Worm (Caenorhabditis elegans) whole organism, L2 larva: Measurements from ENCODE around the gene C09E7.11.

Experiments
- C34F6.9 ChIP-seq: fragments of 150-350 bp; optimal IDR thresholded peaks from 2 replicates; lab custom pipeline; 2014; ENCODE audit warnings: missing biosample characterization, missing genetic modification characterization
- R02D3.7 ChIP-seq: fragments of 150-350 bp; optimal IDR thresholded peaks from 2 replicates; lab custom pipeline; 2014; ENCODE audit warnings: missing biosample characterization, missing genetic modification characterization
- Y55F3AM.14 ChIP-seq: fragments of 200-800 bp; sonication (Bioruptor generic); optimal IDR thresholded peaks from 2 replicates; lab custom pipeline; 2018; ENCODE audit warnings: mild to moderate bottlenecking, missing genetic modification characterization, missing compliant biosample characterization
- ZK546.5 ChIP-seq: sonication (generic microtip); optimal IDR thresholded peaks from 2 replicates; lab custom pipeline; 2017; ENCODE audit warnings: missing biosample characterization, missing genetic modification characterization
- ama-1 ChIP-seq: fragments of 150-350 bp; optimal IDR thresholded peaks from 2 replicates; lab custom pipeline; 2018; ENCODE audit warnings: inconsistent platforms
- blmp-1 ChIP-seq: sonication (generic microtip); optimal IDR thresholded peaks from 2 replicates; lab custom pipeline; 2017; ENCODE audit warnings: missing genetic modification characterization, mild to moderate bottlenecking, missing compliant biosample characterization, antibody characterized with exemption, moderate library complexity; ENCODE audit not compliant: insufficient read depth
- ceh-16 ChIP-seq: fragments of 150-350 bp; optimal IDR thresholded peaks from 2 replicates; lab custom pipeline; 2014; ENCODE audit warnings: missing biosample characterization, missing genetic modification characterization
- crh-2 ChIP-seq: sonication (generic microtip); optimal IDR thresholded peaks from 2 replicates; lab custom pipeline; 2017; ENCODE audit warnings: missing biosample characterization, missing genetic modification characterization
- elt-3 ChIP-seq: sonication (generic microtip); optimal IDR thresholded peaks from 2 replicates; lab custom pipeline; 2017; ENCODE audit warnings: missing biosample characterization, missing genetic modification characterization
- gmeb-1 ChIP-seq: fragments of 150-350 bp; optimal IDR thresholded peaks from 2 replicates; lab custom pipeline; 2014; ENCODE audit warnings: missing biosample characterization, missing genetic modification characterization
- lsy-2 ChIP-seq, 2 experiments: fragments of 150-350 bp in 1 of 2; sonication (generic microtip) in 1 of 2; optimal IDR thresholded peaks; 2 replicates each; lab custom pipeline; 2014 to 2017; ENCODE audit warnings: missing biosample characterization in 2 of 2, missing genetic modification characterization in 2 of 2
- nhr-10 ChIP-seq: sonication (generic microtip); optimal IDR thresholded peaks from 2 replicates; lab custom pipeline; 2017; ENCODE audit warnings: missing biosample characterization, missing genetic modification characterization
- nhr-11 ChIP-seq: fragments of 150-350 bp; optimal IDR thresholded peaks from 2 replicates; lab custom pipeline; 2014; ENCODE audit warnings: missing biosample characterization, missing genetic modification characterization
- nhr-12 ChIP-seq: fragments of 150-350 bp; optimal IDR thresholded peaks from 2 replicates; lab custom pipeline; 2014; ENCODE audit warnings: missing biosample characterization, missing genetic modification characterization
- nhr-129 ChIP-seq: fragments of 150-350 bp; optimal IDR thresholded peaks from 2 replicates; lab custom pipeline; 2014; ENCODE audit warnings: missing biosample characterization, missing genetic modification characterization
- nhr-6 ChIP-seq: fragments of 150-350 bp; optimal IDR thresholded peaks from 2 replicates; lab custom pipeline; 2014; ENCODE audit warnings: missing biosample characterization, missing genetic modification characterization
- snpc-4 ChIP-seq: fragments of 150-350 bp; optimal IDR thresholded peaks from 2 replicates; lab custom pipeline; 2014; ENCODE audit warnings: missing biosample characterization, missing genetic modification characterization
- unc-39 ChIP-seq: fragments of 150-350 bp; optimal IDR thresholded peaks from 2 replicates; lab custom pipeline; 2014; ENCODE audit warnings: missing biosample characterization, missing genetic modification characterization

C09E7.11 gene

DNA sequence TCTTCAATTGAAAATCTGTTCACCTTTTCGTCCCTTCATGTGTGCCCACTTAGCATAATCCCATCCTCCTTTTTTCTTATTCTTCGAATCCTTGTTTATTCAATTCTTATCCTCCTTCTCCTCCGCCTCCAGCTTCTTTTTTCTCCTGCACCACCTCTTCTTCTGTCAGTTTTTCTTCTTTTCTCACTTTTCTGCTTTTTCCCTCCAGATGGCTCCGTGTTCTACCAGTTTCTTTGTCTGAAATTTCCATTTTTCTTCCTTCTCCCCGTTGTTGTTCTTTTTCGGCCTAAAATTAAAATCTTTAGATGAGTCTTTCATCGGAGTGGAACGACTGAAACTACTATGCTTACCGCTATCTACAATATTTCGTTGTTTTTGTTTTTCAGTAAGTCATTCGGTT lies 50.4 kb downstream of the C09E7.11 start, which contains the start of gene acr-21:
Gene acr-21, plus strand, starts transcription at position 301 of the 400 bp plus-strand sequence.
- TF ChIP-seq nhr-12 = no peak
- no peak for TF ChIP-seq nhr-129 (tag; lab: Kevin White, UChicago)
- TF ChIP-seq lsy-2 (tag; optimal IDR thresholded peaks at IDR 0.05; lab: Kevin White, UChicago) = no peak
- TF ChIP-seq gmeb-1 = no peak
- no peak for TF ChIP-seq ZK546.5 (tag; lab: Kevin White, UChicago)
- no peak for TF ChIP-seq ceh-16 (tag; lab: Kevin White, UChicago)
- no peak for TF ChIP-seq blmp-1 (tag; lab: Kevin White, UChicago)
- no peak for TF ChIP-seq C34F6.9 (tag; lab: Kevin White, UChicago)
- no peak for TF ChIP-seq nhr-6 (tag; lab: Kevin White, UChicago)
- TF ChIP-seq crh-2 (tag; lab: Kevin White, UChicago) = no peak
- TF ChIP-seq R02D3.7 (tag; lab: Kevin White, UChicago) = no peak
- TF ChIP-seq elt-3 = no peak
- TF ChIP-seq unc-39 (tag; lab: Kevin White, UChicago) = no peak
- no peak for TF ChIP-seq nhr-11 (tag; lab: Kevin White, UChicago)
- TF ChIP-seq nhr-10 (tag; lab: Kevin White, UChicago) = no peak
- no peak for TF ChIP-seq ama-1 (lab: Kevin White, UChicago)
- no peak for TF ChIP-seq Y55F3AM.14
- no peak for TF ChIP-seq snpc-4 (tag; lab: Kevin White, UChicago)
